Worm (Caenorhabditis elegans): ENCODE results near the gene vps-24.

DNA sequence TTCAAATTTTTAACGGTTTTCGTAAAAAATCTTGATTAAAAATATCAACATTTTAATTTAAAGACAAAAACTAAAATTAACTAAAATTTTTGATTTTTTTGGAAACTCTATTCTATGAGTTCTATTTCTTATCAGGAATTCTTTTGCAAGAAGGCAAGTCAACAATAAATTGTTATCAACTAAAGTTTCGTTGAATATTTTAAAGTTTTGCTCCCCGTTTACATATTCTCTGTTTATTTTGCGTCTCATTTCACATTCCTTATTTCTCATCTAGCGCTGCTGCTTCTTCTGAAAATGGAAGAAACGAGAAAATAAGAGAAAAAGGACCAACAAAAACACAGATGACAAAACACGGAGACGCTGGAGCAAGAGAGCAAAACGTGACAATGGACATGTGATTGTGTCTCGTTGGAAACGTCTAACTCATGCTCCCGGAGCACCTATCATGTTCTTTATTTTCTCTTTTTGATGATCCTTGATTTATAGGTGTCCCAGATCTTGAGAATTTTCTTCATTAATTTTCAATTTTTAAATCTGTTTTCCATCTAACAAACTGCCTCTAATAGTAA is 26.8 kb downstream of the vps-24 start:
- no peak for TF ChIP-seq pag-3 (tag; optimal IDR thresholded peaks at IDR 0.05; ENCODE audit: borderline replicate concordance)
- no peak for TF ChIP-seq ets-4 (tag; optimal IDR thresholded peaks at IDR 0.05)
- TF ChIP-seq tbx-2 (tag; optimal IDR thresholded peaks at IDR 0.05): no peak
- TF ChIP-seq lin-11 (tag; optimal IDR thresholded peaks at IDR 0.05): no peak
- no peak for TF ChIP-seq pqm-1 (tag; optimal IDR thresholded peaks at IDR 0.05)
- peak; percentile 74 for TF ChIP-seq elt-2 (tag; optimal IDR thresholded peaks at IDR 0.05)
- TF ChIP-seq unc-42 (tag; optimal IDR thresholded peaks at IDR 0.05): no peak
- no peak for TF ChIP-seq unc-55 (GFP tag; optimal IDR thresholded peaks at IDR 0.05)
